Worm (Caenorhabditis elegans) whole organism, late embryonic: ENCODE results near the gene T22B3.3.

Experiments
- C38D4.7 ChIP-seq: fragments of 200-800 bp; sonication (Bioruptor generic); optimal IDR thresholded peaks from 2 replicates; lab custom pipeline; 2018; ENCODE audit warnings: mild to moderate bottlenecking, missing genetic modification characterization, moderate library complexity, missing compliant biosample characterization
- F13H6.1 ChIP-seq: sonication (generic microtip); optimal IDR thresholded peaks from 2 replicates; lab custom pipeline; 2016; ENCODE audit warnings: missing genetic modification characterization, missing compliant biosample characterization
- K02D7.2 ChIP-seq: sonication (generic microtip); optimal IDR thresholded peaks from 2 replicates; lab custom pipeline; 2017; ENCODE audit warnings: mild to moderate bottlenecking, missing genetic modification characterization, missing compliant biosample characterization
- T23F11.4 ChIP-seq: fragments of 200-800 bp; sonication (Bioruptor generic); optimal IDR thresholded peaks from 2 replicates; lab custom pipeline; 2018; ENCODE audit warnings: mild to moderate bottlenecking, missing genetic modification characterization, missing compliant biosample characterization
- Y22D7AL.16 ChIP-seq: sonication (generic microtip); optimal IDR thresholded peaks from 2 replicates; lab custom pipeline; 2016; ENCODE audit warnings: missing genetic modification characterization, missing compliant biosample characterization
- ahr-1 ChIP-seq: sonication (generic microtip); optimal IDR thresholded peaks from 2 replicates; lab custom pipeline; 2016; ENCODE audit warnings: missing genetic modification characterization, missing compliant biosample characterization
- ama-1 ChIP-seq: fragments of 150-350 bp; optimal IDR thresholded peaks from 2 replicates; lab custom pipeline; 2014
- ceh-14 ChIP-seq: sonication (generic microtip); optimal IDR thresholded peaks from 2 replicates; lab custom pipeline; 2016; ENCODE audit warnings: missing genotype, missing genetic modification characterization, missing compliant biosample characterization
- ceh-19 ChIP-seq: fragments of 200-800 bp; sonication (Bioruptor generic); optimal IDR thresholded peaks from 2 replicates; lab custom pipeline; 2018; ENCODE audit warnings: mild to moderate bottlenecking, missing genetic modification characterization, missing compliant biosample characterization
- ceh-22 ChIP-seq: sonication (generic microtip); optimal IDR thresholded peaks from 2 replicates; lab custom pipeline; 2017; ENCODE audit warnings: missing biosample characterization, missing genetic modification characterization
- ceh-30 ChIP-seq: fragments of 150-350 bp; optimal IDR thresholded peaks from 2 replicates; lab custom pipeline; 2014; ENCODE audit warnings: missing biosample characterization, missing genetic modification characterization
- ceh-34 ChIP-seq: sonication (generic microtip); optimal IDR thresholded peaks from 2 replicates; lab custom pipeline; 2016; ENCODE audit warnings: mild to moderate bottlenecking, missing genetic modification characterization, missing compliant biosample characterization
- ceh-48 ChIP-seq: sonication (generic microtip); optimal IDR thresholded peaks from 2 replicates; lab custom pipeline; 2016; ENCODE audit warnings: missing genetic modification characterization, inconsistent platforms, missing compliant biosample characterization
- ceh-6 ChIP-seq: fragments of 200-800 bp; sonication (Bioruptor generic); optimal IDR thresholded peaks from 2 replicates; lab custom pipeline; 2018; ENCODE audit warnings: mild to moderate bottlenecking, missing genetic modification characterization, missing compliant biosample characterization
- ceh-9 ChIP-seq: sonication (generic microtip); optimal IDR thresholded peaks from 2 replicates; lab custom pipeline; 2016; ENCODE audit warnings: mild to moderate bottlenecking, missing genetic modification characterization, inconsistent platforms, missing compliant biosample characterization
- che-1 ChIP-seq: sonication (generic microtip); optimal IDR thresholded peaks from 2 replicates; lab custom pipeline; 2016; ENCODE audit warnings: mild to moderate bottlenecking, missing genetic modification characterization, missing compliant biosample characterization
- dmd-4 ChIP-seq: sonication (generic microtip); optimal IDR thresholded peaks from 2 replicates; lab custom pipeline; 2016; ENCODE audit warnings: borderline replicate concordance, missing genetic modification characterization, missing compliant biosample characterization
- dve-1 ChIP-seq: sonication (generic microtip); optimal IDR thresholded peaks from 2 replicates; lab custom pipeline; 2017; ENCODE audit warnings: antibody characterized with exemption, mild to moderate bottlenecking, missing genetic modification characterization, missing compliant biosample characterization
- elt-4 ChIP-seq: sonication (generic microtip); optimal IDR thresholded peaks from 2 replicates; lab custom pipeline; 2016; ENCODE audit warnings: missing genetic modification characterization, missing compliant biosample characterization
- ets-4 ChIP-seq: sonication (generic microtip); optimal IDR thresholded peaks from 2 replicates; lab custom pipeline; 2016; ENCODE audit warnings: missing genetic modification characterization, missing compliant biosample characterization
- fkh-6 ChIP-seq: sonication (generic microtip); optimal IDR thresholded peaks from 2 replicates; lab custom pipeline; 2016; ENCODE audit warnings: missing genetic modification characterization, missing compliant biosample characterization
- hlh-13 ChIP-seq: fragments of 200-800 bp; sonication (Bioruptor generic); optimal IDR thresholded peaks from 2 replicates; lab custom pipeline; 2018; ENCODE audit warnings: mild to moderate bottlenecking, missing genetic modification characterization, missing compliant biosample characterization
- hlh-15 ChIP-seq: sonication (generic microtip); optimal IDR thresholded peaks from 2 replicates; lab custom pipeline; 2016; ENCODE audit warnings: missing genetic modification characterization, missing compliant biosample characterization
- hlh-8 ChIP-seq: sonication (generic microtip); optimal IDR thresholded peaks from 2 replicates; lab custom pipeline; 2016; ENCODE audit warnings: missing genotype, missing genetic modification characterization, missing compliant biosample characterization
- lim-6 ChIP-seq: sonication (generic microtip); optimal IDR thresholded peaks from 2 replicates; lab custom pipeline; 2016; ENCODE audit warnings: missing genetic modification characterization, missing compliant biosample characterization
- lin-11 ChIP-seq: fragments of 200-800 bp; sonication (Bioruptor generic); optimal IDR thresholded peaks from 2 replicates; lab custom pipeline; 2018; ENCODE audit warnings: mild to moderate bottlenecking, missing genetic modification characterization, missing compliant biosample characterization
- nfya-1 ChIP-seq: sonication (generic microtip); optimal IDR thresholded peaks from 2 replicates; lab custom pipeline; 2017; ENCODE audit warnings: missing genetic modification characterization, mild to moderate bottlenecking, missing compliant biosample characterization, antibody characterized with exemption, moderate library complexity
- nhr-11 ChIP-seq: fragments of 150-350 bp; optimal IDR thresholded peaks from 2 replicates; lab custom pipeline; 2014; ENCODE audit warnings: missing biosample characterization, missing genetic modification characterization
- nhr-232 ChIP-seq: sonication (generic microtip); optimal IDR thresholded peaks from 2 replicates; lab custom pipeline; 2016; ENCODE audit warnings: missing genetic modification characterization, missing compliant biosample characterization
- odd-2 ChIP-seq: sonication (generic microtip); optimal IDR thresholded peaks from 2 replicates; lab custom pipeline; 2017; ENCODE audit warnings: antibody characterized with exemption, mild to moderate bottlenecking, missing genetic modification characterization, missing compliant biosample characterization
- pag-3 ChIP-seq: sonication (generic microtip); optimal IDR thresholded peaks from 2 replicates; lab custom pipeline; 2016; ENCODE audit warnings: missing compliant biosample characterization, missing genetic modification characterization, borderline replicate concordance
- pat-9 ChIP-seq: fragments of 200-800 bp; sonication (Bioruptor generic); optimal IDR thresholded peaks from 2 replicates; lab custom pipeline; 2018; ENCODE audit warnings: mild to moderate bottlenecking, missing genetic modification characterization, moderate library complexity, missing compliant biosample characterization
- pax-1 ChIP-seq: fragments of 150-350 bp; optimal IDR thresholded peaks from 2 replicates; lab custom pipeline; 2014; ENCODE audit warnings: missing biosample characterization, missing genetic modification characterization
- pha-2 ChIP-seq: sonication (generic microtip); optimal IDR thresholded peaks from 2 replicates; lab custom pipeline; 2017; ENCODE audit warnings: mild to moderate bottlenecking, missing genetic modification characterization, missing compliant biosample characterization
- pha-4 ChIP-seq: fragments of 150-350 bp; optimal IDR thresholded peaks from 2 replicates; lab custom pipeline; 2018; ENCODE audit warnings: missing biosample characterization, missing genetic modification reagents, missing genetic modification characterization
- pqm-1 ChIP-seq: sonication (generic microtip); optimal IDR thresholded peaks from 2 replicates; lab custom pipeline; 2016; ENCODE audit warnings: missing genetic modification characterization, missing compliant biosample characterization
- pros-1 ChIP-seq: fragments of 150-350 bp; optimal IDR thresholded peaks from 2 replicates; lab custom pipeline; 2014; ENCODE audit warnings: missing biosample characterization, missing genetic modification reagents, missing genetic modification characterization
- sdc-2 ChIP-seq: sonication (generic microtip); optimal IDR thresholded peaks from 2 replicates; lab custom pipeline; 2016; ENCODE audit warnings: missing genotype, missing genetic modification characterization, missing compliant biosample characterization
- sox-4 ChIP-seq: sonication (generic microtip); optimal IDR thresholded peaks from 2 replicates; lab custom pipeline; 2017; ENCODE audit warnings: mild to moderate bottlenecking, missing genetic modification characterization, inconsistent platforms, missing compliant biosample characterization
- tbx-2 ChIP-seq: sonication (generic microtip); optimal IDR thresholded peaks from 2 replicates; lab custom pipeline; 2016; ENCODE audit warnings: missing genetic modification characterization, missing compliant biosample characterization
- tbx-7 ChIP-seq: sonication (generic microtip); optimal IDR thresholded peaks from 2 replicates; lab custom pipeline; 2016; ENCODE audit warnings: missing genotype, missing genetic modification characterization, missing compliant biosample characterization
- unc-3 ChIP-seq, 2 experiments: fragments of 200-800 bp in 1 of 2; sonication (Bioruptor generic) in 1 of 2; sonication (generic microtip) in 1 of 2; conservative IDR thresholded peaks in 1 of 2; optimal IDR thresholded peaks in 1 of 2; 2 replicates each; pipeline versions ENCODE4 v1.3.6 to Lab custom; 2016 to 2022; ENCODE audit warnings: missing compliant biosample characterization in 2 of 2, missing genetic modification characterization in 2 of 2, missing genetic modification reagents in 1 of 2
- unc-42 ChIP-seq: sonication (generic microtip); optimal IDR thresholded peaks from 2 replicates; lab custom pipeline; 2016; ENCODE audit warnings: missing genotype, missing genetic modification characterization, missing compliant biosample characterization
- unc-86 ChIP-seq: sonication (generic microtip); optimal IDR thresholded peaks from 2 replicates; lab custom pipeline; 2016; ENCODE audit warnings: missing genetic modification characterization, missing compliant biosample characterization
- ztf-16 ChIP-seq: sonication (generic microtip); optimal IDR thresholded peaks from 2 replicates; lab custom pipeline; 2017; ENCODE audit warnings: missing genetic modification characterization, missing compliant biosample characterization

Gene T22B3.3

ce11 chrIV:11697514-11697913, 6.1 kb downstream of the T22B3.3 start:
- TF ChIP-seq F13H6.1 (tag; lab: Kevin White, UChicago) (no peak), pat-9 (tag; lab: Kevin White, UChicago) (no peak), hlh-13 (GFP tag; lab: Kevin White, UChicago) (no peak), ceh-14 (no peak), che-1 (tag; lab: Kevin White, UChicago) (no peak), pag-3 (tag; lab: Kevin White, UChicago) (no peak), ceh-9 (tag; lab: Kevin White, UChicago) (no peak), C38D4.7 (no peak), lim-6 (tag; lab: Kevin White, UChicago) (no peak), nhr-232 (no peak), tbx-2 (tag; lab: Kevin White, UChicago) (no peak), dmd-4 (no peak), fkh-6 (no peak), dve-1 (no peak), T23F11.4 (GFP tag; lab: Kevin White, UChicago) (no peak), ahr-1 (no peak), pros-1 (tag; lab: Kevin White, UChicago) (no peak), pha-2 (tag; lab: Kevin White, UChicago) (no peak), K02D7.2 (tag; lab: Kevin White, UChicago) (no peak), unc-42 (tag; lab: Kevin White, UChicago) (no peak)

- TF ChIP-seq tbx-2 (tag; lab: Kevin White, UChicago) (no peak), pros-1 (tag; lab: Kevin White, UChicago) (no peak), pha-4 (no peak), unc-3 (GFP tag; conservative IDR thresholded peaks at IDR 0.05; lab: Robert Waterston, UW) (no peak), unc-3 (tag; optimal IDR thresholded peaks at IDR 0.05; lab: Kevin White, UChicago) (no peak), sox-4 (tag; lab: Kevin White, UChicago) (no peak), hlh-13 (GFP tag; lab: Kevin White, UChicago) (no peak), ceh-6 (GFP tag; lab: Kevin White, UChicago) (no peak), unc-86 (tag; lab: Kevin White, UChicago) (no peak), ahr-1 (no peak), pha-2 (tag; lab: Kevin White, UChicago) (no peak), odd-2 (tag; lab: Kevin White, UChicago) (no peak), nhr-11 (tag; lab: Kevin White, UChicago) (no peak), ztf-16 (no peak), nfya-1 (tag; lab: Kevin White, UChicago) (no peak), ceh-9 (tag; lab: Kevin White, UChicago) (no peak), pax-1 (no peak), K02D7.2 (tag; lab: Kevin White, UChicago) (no peak)
Observed at ce11 chrIV:11695634-11696033, 8.0 kb downstream of the T22B3.3 start.

- TF ChIP-seq Y22D7AL.16 (tag; lab: Kevin White, UChicago): no peak
- TF ChIP-seq ceh-48 (tag; lab: Kevin White, UChicago): peak; percentile 68
Observed at ce11 chrIV:11694143-11694542, 9.4 kb downstream of the T22B3.3 start, which contains the start of gene ZK792.7. Gene ZK792.7, plus strand, starts transcription at chrIV:11694443.

ce11 chrIV:11693493-11693892, 10.1 kb downstream of the T22B3.3 start, which contains the start of gene ZK792.12:
Gene ZK792.12, plus strand, starts transcription at chrIV:11693793.
- TF ChIP-seq hlh-8 (tag; lab: Kevin White, UChicago): no peak
- no peak for TF ChIP-seq fkh-6
- no peak for TF ChIP-seq unc-3 (GFP tag; conservative IDR thresholded peaks at IDR 0.05; lab: Robert Waterston, UW)
- no peak for TF ChIP-seq unc-3 (tag; optimal IDR thresholded peaks at IDR 0.05; lab: Kevin White, UChicago)
- no peak for TF ChIP-seq ceh-14
- TF ChIP-seq ceh-19 (GFP tag; lab: Kevin White, UChicago): no peak
- no peak for TF ChIP-seq hlh-15
- no peak for TF ChIP-seq ceh-22 (tag; lab: Kevin White, UChicago)
- TF ChIP-seq ceh-34: no peak
- TF ChIP-seq tbx-2 (tag; lab: Kevin White, UChicago): no peak
- TF ChIP-seq lin-11: no peak
- no peak for TF ChIP-seq sdc-2 (tag; lab: Kevin White, UChicago)
- TF ChIP-seq elt-4 (tag; lab: Kevin White, UChicago): no peak
- no peak for TF ChIP-seq ceh-30 (tag; lab: Kevin White, UChicago)
- no peak for TF ChIP-seq nfya-1 (tag; lab: Kevin White, UChicago)
- TF ChIP-seq ets-4 (tag; lab: Kevin White, UChicago): no peak
- no peak for TF ChIP-seq pqm-1 (tag; lab: Kevin White, UChicago)
- no peak for TF ChIP-seq ama-1 (lab: Kevin White, UChicago)
- TF ChIP-seq tbx-7: no peak
